Fruit fly (Drosophila melanogaster) whole organism, pupa: ENCODE data around the gene CG13667.

ENCODE experiments used
- CG10348 ChIP-seq: fragments of 200-800 bp; sonication (Bioruptor generic); IDR thresholded peaks from 2 replicates; pipeline ENCODE4 v1.3.6; 2022; ENCODE audit warnings: missing biosample characterization, missing genetic modification characterization
- CG12605 ChIP-seq: fragments of 200-800 bp; sonication (Bioruptor generic); IDR thresholded peaks from 2 replicates; pipeline ENCODE4 v1.3.6; 2022; ENCODE audit warnings: missing biosample characterization, missing genetic modification characterization
- CG13204 ChIP-seq: fragments of 200-800 bp; sonication (Bioruptor generic); optimal IDR thresholded peaks from 2 replicates; lab custom pipeline; 2018; ENCODE audit warnings: missing biosample characterization, mild to moderate bottlenecking, missing genetic modification characterization, moderate library complexity
- CG14655 ChIP-seq: fragments of 200-800 bp; sonication (Bioruptor generic); optimal IDR thresholded peaks from 3 replicates; lab custom pipeline; 2017; ENCODE audit warnings: mild to moderate bottlenecking, missing biosample characterization, missing genetic modification reagents, missing genetic modification characterization
- CG15710 ChIP-seq: fragments of 200-800 bp; sonication (Bioruptor generic); optimal IDR thresholded peaks from 2 replicates; lab custom pipeline; 2018; ENCODE audit warnings: missing biosample characterization, mild to moderate bottlenecking, missing genetic modification characterization, moderate library complexity
- CG17806 ChIP-seq: fragments of 200-800 bp; sonication (Bioruptor generic); optimal IDR thresholded peaks from 2 replicates; lab custom pipeline; 2018; ENCODE audit warnings: missing biosample characterization, mild to moderate bottlenecking, missing genetic modification characterization, moderate library complexity
- CG32121 ChIP-seq: fragments of 200-800 bp; sonication (Bioruptor generic); IDR thresholded peaks from 2 replicates; pipeline ENCODE4 v1.3.6; 2022; ENCODE audit warnings: missing biosample characterization, missing genetic modification characterization
- CG34367 ChIP-seq: fragments of 200-800 bp; sonication (Bioruptor generic); optimal IDR thresholded peaks from 2 replicates; lab custom pipeline; 2018; ENCODE audit warnings: missing biosample characterization, mild to moderate bottlenecking, missing genetic modification characterization
- CG4496 ChIP-seq: fragments of 200-800 bp; sonication (Bioruptor generic); IDR thresholded peaks from 3 replicates; pipeline ENCODE4 v1.3.6; 2022; ENCODE audit warnings: missing biosample characterization, missing genetic modification characterization
- CG8159 ChIP-seq: fragments of 200-800 bp; sonication (Bioruptor generic); optimal IDR thresholded peaks from 3 replicates; lab custom pipeline; 2018; ENCODE audit warnings: missing biosample characterization, mild to moderate bottlenecking, missing genetic modification characterization, moderate library complexity
- CG8301 ChIP-seq: fragments of 200-800 bp; sonication (Bioruptor generic); optimal IDR thresholded peaks from 2 replicates; lab custom pipeline; 2018; ENCODE audit warnings: missing biosample characterization, mild to moderate bottlenecking, missing genetic modification characterization
- CG9948 ChIP-seq: fragments of 200-800 bp; sonication (Bioruptor generic); optimal IDR thresholded peaks from 2 replicates; lab custom pipeline; 2018; ENCODE audit warnings: missing biosample characterization, mild to moderate bottlenecking, missing genetic modification characterization, moderate library complexity
- D1 ChIP-seq: fragments of 200-800 bp; sonication (Bioruptor generic); optimal IDR thresholded peaks from 2 replicates; lab custom pipeline; 2018; ENCODE audit warnings: missing biosample characterization, mild to moderate bottlenecking, missing genetic modification characterization, moderate library complexity
- EcR ChIP-seq: fragments of 200-800 bp; sonication (Bioruptor generic); optimal IDR thresholded peaks from 3 replicates; lab custom pipeline; 2019; ENCODE audit warnings: missing biosample characterization, missing genetic modification characterization, mild to moderate bottlenecking, moderate library complexity, missing genetic modification reagents
- Ets98B ChIP-seq: fragments of 200-800 bp; sonication (Bioruptor generic); IDR thresholded peaks from 2 replicates; pipeline ENCODE4 v1.3.6; 2022; ENCODE audit warnings: missing biosample characterization, missing genetic modification characterization
- Pif1A ChIP-seq: fragments of 200-800 bp; sonication (Bioruptor generic); optimal IDR thresholded peaks from 3 replicates; lab custom pipeline; 2016; ENCODE audit warnings: missing biosample characterization, missing genetic modification characterization
- Pif1B ChIP-seq: fragments of 200-800 bp; sonication (Bioruptor generic); optimal IDR thresholded peaks from 3 replicates; lab custom pipeline; 2016; ENCODE audit warnings: missing biosample characterization, missing genetic modification characterization
- Snoo ChIP-seq: fragments of 200-800 bp; sonication (Bioruptor generic); optimal IDR thresholded peaks from 3 replicates; lab custom pipeline; 2017; ENCODE audit warnings: missing biosample characterization, mild to moderate bottlenecking, missing genetic modification characterization, inconsistent platforms
- fd96Ca ChIP-seq: fragments of 200-800 bp; sonication (Bioruptor generic); IDR thresholded peaks from 3 replicates; pipeline ENCODE4 v1.3.6; 2022; ENCODE audit warnings: missing biosample characterization, missing genetic modification characterization
- gl ChIP-seq: fragments of 200-800 bp; sonication (Bioruptor generic); optimal IDR thresholded peaks from 2 replicates; lab custom pipeline; 2018; ENCODE audit warnings: missing biosample characterization, mild to moderate bottlenecking, missing genetic modification characterization
- rn ChIP-seq: fragments of 200-800 bp; sonication (Bioruptor generic); IDR thresholded peaks from 2 replicates; pipeline ENCODE4 v1.3.6; 2022; ENCODE audit warnings: missing biosample characterization, missing genetic modification characterization

Gene CG13667

dm6 chr3L:8379161-8379560 is 26.1 kb upstream of the CG13667 start:
- TF ChIP-seq CG14655: no peak
- TF ChIP-seq CG15710: no peak
- no peak for TF ChIP-seq CG13204 (GFP tag; lab: Kevin White, UChicago)
- TF ChIP-seq CG9948 (tag; lab: Kevin White, UChicago): no peak
- no peak for TF ChIP-seq CG34367
- no peak for TF ChIP-seq rn
- no peak for TF ChIP-seq gl
- no peak for TF ChIP-seq D1 (tag; lab: Kevin White, UChicago)
- TF ChIP-seq CG12605: no peak
- TF ChIP-seq CG8159 (tag; lab: Kevin White, UChicago): no peak
- no peak for TF ChIP-seq Pif1A
- no peak for TF ChIP-seq Pif1B (GFP tag; lab: Kevin White, UChicago)

- TF ChIP-seq CG8159 (tag; lab: Kevin White, UChicago) (no peak), CG10348 (GFP tag; lab: Robert Waterston, UW) (0 out of 2 replicates have a peak, but pooled peaks have one; percentile 13), rn (no peak), CG4496 (GFP tag; lab: Robert Waterston, UW) (no peak), CG17806 (no peak), CG15710 (no peak), Ets98B (0 out of 2 replicates have a peak, but pooled peaks have one; percentile 14), Snoo (tag; lab: Kevin White, UChicago) (no peak), CG34367 (no peak), Pif1B (GFP tag; lab: Kevin White, UChicago) (peak; percentile 12), Pif1A (peak; percentile 43), CG14655 (peak; percentile 21), CG8301 (tag; lab: Kevin White, UChicago) (peak; percentile 32), fd96Ca (GFP tag; lab: Robert Waterston, UW) (peak; percentile 30; the same call in 1 of the 3 replicates)
Observed at dm6 chr3L:8383968-8384367, 21.3 kb upstream of the CG13667 start.

dm6 chr3L:8385055-8385454 is 20.2 kb upstream of the CG13667 start:
- TF ChIP-seq Ets98B (peak; percentile 64), CG17806 (peak; percentile 79), CG4496 (GFP tag; lab: Robert Waterston, UW) (peak; percentile 41; the same call in 2 of the 3 replicates), CG32121 (GFP tag; lab: Robert Waterston, UW) (peak; percentile 13; the same call in 1 of the 2 replicates), EcR (GFP tag; lab: Kevin White, UChicago) (no peak), CG14655 (peak; percentile 93), Pif1B (GFP tag; lab: Kevin White, UChicago) (peak; percentile 85), D1 (tag; lab: Kevin White, UChicago) (peak; percentile 69), CG12605 (peak; percentile 63; the same call in 1 of the 2 replicates), Pif1A (peak; percentile 86), CG34367 (peak; percentile 81), rn (no peak), CG13204 (GFP tag; lab: Kevin White, UChicago) (peak; percentile 54), CG10348 (GFP tag; lab: Robert Waterston, UW) (no peak), CG8159 (tag; lab: Kevin White, UChicago) (peak; percentile 90), CG15710 (peak; percentile 86), CG8301 (tag; lab: Kevin White, UChicago) (peak; percentile 91), Snoo (tag; lab: Kevin White, UChicago) (peak; percentile 67), CG9948 (tag; lab: Kevin White, UChicago) (peak; percentile 86), fd96Ca (GFP tag; lab: Robert Waterston, UW) (peak; percentile 79), gl (peak; percentile 44)

- TF ChIP-seq CG4496 (GFP tag; lab: Robert Waterston, UW) (no peak), Pif1A (no peak), CG15710 (no peak), Ets98B (no peak), EcR (GFP tag; lab: Kevin White, UChicago) (no peak), gl (no peak), D1 (tag; lab: Kevin White, UChicago) (no peak), CG32121 (GFP tag; lab: Robert Waterston, UW) (no peak), CG13204 (GFP tag; lab: Kevin White, UChicago) (no peak), CG8301 (tag; lab: Kevin White, UChicago) (no peak), rn (no peak), CG10348 (GFP tag; lab: Robert Waterston, UW) (no peak)
Observed at dm6 chr3L:8391240-8391639, 14.0 kb upstream of the CG13667 start, which contains the start of gene Jon66Ci. TSS of gene Jon66Ci (plus strand) at chr3L:8391540.

dm6 chr3L:8393549-8393948 is 11.7 kb upstream of the CG13667 start, which contains the start of gene Jon66Cii:
TSS of gene Jon66Cii (minus strand) at chr3L:8393649.
- TF ChIP-seq Snoo (tag; lab: Kevin White, UChicago) (no peak), CG17806 (no peak), EcR (GFP tag; lab: Kevin White, UChicago) (no peak), CG32121 (GFP tag; lab: Robert Waterston, UW) (no peak), CG10348 (GFP tag; lab: Robert Waterston, UW) (no peak), CG12605 (no peak), Pif1B (GFP tag; lab: Kevin White, UChicago) (no peak), CG13204 (GFP tag; lab: Kevin White, UChicago) (no peak), rn (no peak), CG8301 (tag; lab: Kevin White, UChicago) (no peak), CG9948 (tag; lab: Kevin White, UChicago) (no peak), CG15710 (no peak), CG14655 (no peak), Pif1A (no peak)

- TF ChIP-seq EcR (GFP tag; lab: Kevin White, UChicago) (no peak), CG10348 (GFP tag; lab: Robert Waterston, UW) (no peak), rn (no peak), D1 (tag; lab: Kevin White, UChicago) (no peak), CG8301 (tag; lab: Kevin White, UChicago) (no peak), CG13204 (GFP tag; lab: Kevin White, UChicago) (no peak), CG15710 (no peak)
Observed at dm6 chr3L:8394132-8394531, 11.1 kb upstream of the CG13667 start.
